Fruit fly (Drosophila melanogaster): ENCODE results near the gene CG43354.

Gene CG43354

DNA sequence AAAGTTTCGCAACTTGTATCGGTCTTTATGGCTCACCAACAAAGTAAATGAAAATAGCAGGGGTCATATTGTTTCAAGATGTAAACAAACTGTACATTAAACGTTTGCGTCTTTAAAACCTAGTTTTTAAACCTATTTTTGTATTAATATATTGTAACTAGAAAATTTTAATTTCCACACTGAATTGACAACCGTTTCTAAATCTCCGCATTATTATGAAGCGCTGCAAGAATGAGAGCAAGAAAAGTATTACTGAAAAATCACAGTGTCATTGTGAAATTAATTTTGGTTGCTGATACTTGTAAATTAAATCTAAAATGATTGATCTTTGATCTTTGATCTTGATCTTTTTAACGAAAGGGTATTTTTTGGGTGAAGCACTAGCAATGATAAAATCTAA lies 17.9 kb downstream of the CG43354 start, which contains the start of gene CG43362:
CG43362 (minus strand) TSS at position 101 of the 400 bp plus-strand sequence.
- no peak for TF ChIP-seq noc (tag; optimal IDR thresholded peaks at IDR 0.05)

DNA sequence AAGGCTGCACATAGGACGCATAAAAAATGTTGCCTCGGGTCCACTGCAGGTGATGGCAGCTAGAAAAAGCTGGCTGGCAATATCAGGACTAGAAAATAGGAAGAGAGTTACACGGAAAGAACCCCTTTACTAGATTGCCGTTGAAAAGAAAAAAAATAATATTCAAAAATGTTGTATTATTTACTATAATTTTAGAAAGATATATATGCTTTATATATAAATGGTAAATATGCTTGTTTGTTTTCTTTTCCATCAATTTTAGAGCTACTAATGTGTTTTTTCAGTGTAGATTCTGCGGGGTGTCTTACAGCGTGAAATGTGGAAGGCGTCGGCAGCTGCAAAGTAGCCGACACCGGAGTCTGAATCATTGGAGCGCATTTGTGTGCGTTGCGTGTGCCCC lies 22.1 kb downstream of the CG43354 start:
- no peak for TF ChIP-seq noc (tag; optimal IDR thresholded peaks at IDR 0.05)

DNA sequence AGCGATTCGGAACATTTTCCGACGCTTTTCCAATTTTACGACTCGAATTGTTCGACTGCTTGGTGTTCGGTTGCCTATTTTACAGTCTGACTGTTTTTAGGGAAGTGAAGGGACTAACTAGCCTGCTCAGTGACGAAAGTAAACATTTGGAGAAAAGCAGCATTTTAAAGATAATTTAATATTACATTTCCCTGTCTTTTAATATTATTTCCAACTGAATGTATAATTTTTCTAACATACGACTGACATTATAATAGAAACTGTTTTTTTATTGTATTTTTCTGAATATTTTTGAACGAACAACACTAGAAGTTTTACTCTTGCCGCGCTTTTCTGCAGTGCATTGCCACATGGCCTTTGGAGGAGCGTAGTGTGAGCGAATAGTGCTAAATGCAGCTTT lies 23.6 kb downstream of the CG43354 start, which contains the start of gene CG31787:
CG31787 (minus strand) TSS at position 101 of the 400 bp plus-strand sequence.
- no peak for TF ChIP-seq noc (tag; optimal IDR thresholded peaks at IDR 0.05)

DNA sequence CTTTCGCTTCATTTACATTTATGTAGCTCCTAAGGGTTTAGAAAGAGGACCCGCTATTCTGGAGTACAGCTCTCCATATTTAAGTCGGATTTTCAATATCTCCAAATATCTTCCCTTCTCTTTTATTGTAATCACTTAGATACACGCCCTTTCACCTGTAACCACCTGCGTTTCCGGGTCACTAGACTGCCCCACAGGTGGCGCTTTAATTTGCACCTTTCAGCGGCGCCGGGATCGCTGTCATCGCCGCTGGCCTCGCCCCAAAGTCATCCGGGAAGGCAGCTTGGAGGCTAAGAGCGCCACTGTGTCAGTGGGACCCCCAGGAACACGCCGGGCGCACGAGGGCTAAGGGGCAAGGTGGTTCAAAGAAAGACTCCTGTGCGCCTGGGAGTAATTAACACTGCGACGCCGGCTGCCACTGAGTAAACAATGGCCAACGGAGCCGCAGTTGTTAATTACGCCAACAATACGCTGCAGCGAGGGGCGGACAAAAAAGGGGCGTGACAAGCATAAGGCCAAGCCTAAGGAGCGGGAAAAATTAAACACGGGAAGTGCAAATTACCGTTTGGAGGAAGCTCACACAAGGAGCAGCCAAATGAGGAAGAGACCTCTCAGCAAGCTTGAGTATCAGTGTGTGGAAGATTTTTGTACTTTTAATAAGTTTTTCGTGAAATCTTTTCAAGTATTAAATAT lies 24.9 kb downstream of the CG43354 start:
- TF ChIP-seq noc (tag; optimal IDR thresholded peaks at IDR 0.05) = no peak

DNA sequence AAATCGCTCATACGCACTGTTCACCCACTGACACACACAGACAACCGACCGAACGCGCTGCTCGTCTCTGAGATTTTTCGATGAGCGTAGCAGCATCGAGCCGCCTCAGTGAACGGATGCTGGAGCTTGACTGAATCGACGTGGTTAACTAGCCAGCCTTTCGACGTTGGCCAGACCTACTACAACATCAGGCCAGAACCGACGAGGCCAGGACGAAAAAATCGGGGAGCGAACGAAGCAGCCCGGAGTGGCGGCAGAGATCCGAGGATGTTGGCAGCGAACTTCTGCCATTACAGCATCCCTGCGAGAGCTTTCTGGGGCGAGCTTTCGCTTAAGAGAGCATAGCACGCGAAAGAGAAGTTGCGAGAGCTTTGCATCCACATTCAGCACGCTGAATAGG lies 33.6 kb downstream of the CG43354 start, which contains the start of gene CG42750:
CG42750 (minus strand) TSS at position 108 of the 400 bp plus-strand sequence.
- no peak for TF ChIP-seq noc (tag; optimal IDR thresholded peaks at IDR 0.05)

DNA sequence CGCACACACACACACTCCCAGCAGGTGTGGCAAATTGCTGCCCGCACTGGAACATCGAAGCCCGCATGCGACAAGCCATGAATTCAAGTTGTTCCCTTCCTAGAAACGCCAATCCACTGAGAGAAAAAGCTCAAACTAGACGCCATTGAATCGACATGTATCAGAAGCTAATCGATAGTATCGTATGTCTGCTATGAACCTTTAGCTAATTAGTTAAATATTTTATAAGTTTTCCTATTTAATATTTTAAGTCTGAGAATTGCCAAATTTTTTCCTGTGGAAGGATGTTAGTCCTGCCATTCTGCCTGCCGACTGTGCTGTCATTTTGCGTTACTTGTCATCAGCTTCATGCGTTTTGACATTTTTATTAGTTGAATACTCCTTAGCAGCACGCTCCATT lies 41.4 kb downstream of the CG43354 start:
- TF ChIP-seq noc (tag; optimal IDR thresholded peaks at IDR 0.05) = no peak

Data from whole organism, larva.